Fruit fly (Drosophila melanogaster): ENCODE results near the gene Chrac-14.

dm6 chr2L:8442147-8442546 lies 4.9 kb downstream of the Chrac-14 start, which contains the start of gene CG31897:
- no peak for TF ChIP-seq dsf (GFP tag; optimal IDR thresholded peaks at IDR 0.05; ENCODE audit: borderline replicate concordance)
- no peak for TF ChIP-seq CrebA (GFP tag; optimal IDR thresholded peaks at IDR 0.05; ENCODE audit: borderline replicate concordance)
- TF ChIP-seq Hr83 (GFP tag; optimal IDR thresholded peaks at IDR 0.05; ENCODE audit: poor library complexity, severe bottlenecking), result no peak
- no peak for TF ChIP-seq br (GFP tag; optimal IDR thresholded peaks at IDR 0.05)
- no peak for TF ChIP-seq Hr78 (GFP tag; optimal IDR thresholded peaks at IDR 0.05)
- no peak for TF ChIP-seq dl (GFP tag; optimal IDR thresholded peaks at IDR 0.05; ENCODE audit: insufficient read depth in 1 of 2, partially characterized antibody in 2 of 2)
- TF ChIP-seq Dif (GFP tag; optimal IDR thresholded peaks at IDR 0.05; ENCODE audit: partially characterized antibody), result no peak
- no peak for TF ChIP-seq Abd-B (GFP tag; optimal IDR thresholded peaks at IDR 0.05)
- TF ChIP-seq HLH106 (tag; optimal IDR thresholded peaks at IDR 0.05), result no peak
- no peak for TF ChIP-seq sv (GFP tag; optimal IDR thresholded peaks at IDR 0.05)
- TF ChIP-seq woc (GFP tag; optimal IDR thresholded peaks at IDR 0.05), result no peak
